Fruit fly (Drosophila melanogaster): ENCODE measurements around the gene Xrp1.
A peak's percentile ranks its signal among the peaks of the same experiment; 100 is the strongest.

Xrp1 gene

dm6 chr3R:18918872-18919339 is 4.1 kb downstream of the Xrp1 start (continued):
- TF ChIP-seq CG15269 (tag; optimal IDR thresholded peaks at IDR 0.05), result no peak
- peak; percentile 46 for TF ChIP-seq Deaf1 (tag; optimal IDR thresholded peaks at IDR 0.05)
- TF ChIP-seq MESR4 (GFP tag; optimal IDR thresholded peaks at IDR 0.05), result no peak
- TF ChIP-seq CG12769 (tag; optimal IDR thresholded peaks at IDR 0.05), result peak; percentile 58
- TF ChIP-seq Jarid2 (GFP tag; optimal IDR thresholded peaks at IDR 0.05), result no peak
- no peak for TF ChIP-seq CG14050 (GFP tag; IDR thresholded peaks at IDR 0.05)
- TF ChIP-seq croc (GFP tag; conservative IDR thresholded peaks at IDR 0.05), result no peak
- TF ChIP-seq CG8388 (GFP tag; optimal IDR thresholded peaks at IDR 0.05), result no peak
- TF ChIP-seq otp (GFP tag; IDR thresholded peaks at IDR 0.05), result no peak
- TF ChIP-seq CG10565 (GFP tag; optimal IDR thresholded peaks at IDR 0.05), result no peak
- no peak for TF ChIP-seq CG7963 (GFP tag; IDR thresholded peaks at IDR 0.05; ENCODE audit: partially characterized antibody)
- no peak for TF ChIP-seq unc-4 (GFP tag; IDR thresholded peaks at IDR 0.05; ENCODE audit: partially characterized antibody)
- no peak for TF ChIP-seq CG8290 (GFP tag; optimal IDR thresholded peaks at IDR 0.05)
- peak in 1 of 2 experiments; percentile 51 for TF ChIP-seq CG8290 (tag; optimal IDR thresholded peaks at IDR 0.05)
- no peak for TF ChIP-seq her (GFP tag; optimal IDR thresholded peaks at IDR 0.05)
- TF ChIP-seq Opbp (GFP tag; IDR thresholded peaks at IDR 0.05; ENCODE audit: partially characterized antibody), result no peak
- no peak for TF ChIP-seq emc (GFP tag; optimal IDR thresholded peaks at IDR 0.05)
- TF ChIP-seq CG17361 (GFP tag; IDR thresholded peaks at IDR 0.05), result no peak
- no peak for TF ChIP-seq CG30020 (tag; optimal IDR thresholded peaks at IDR 0.05)
- TF ChIP-seq CG33213 (GFP tag; optimal IDR thresholded peaks at IDR 0.05), result no peak
- TF ChIP-seq CG7987 (GFP tag; optimal IDR thresholded peaks at IDR 0.05), result no peak
- TF ChIP-seq gro (GFP tag; optimal IDR thresholded peaks at IDR 0.05), result peak; percentile 70
- no peak for TF ChIP-seq CkIIα-i1 (GFP tag; IDR thresholded peaks at IDR 0.05)
- no peak for TF ChIP-seq tll (GFP tag; optimal IDR thresholded peaks at IDR 0.05)
- TF ChIP-seq sc (optimal IDR thresholded peaks at IDR 0.05), result no peak
- TF ChIP-seq sc (GFP tag; optimal IDR thresholded peaks at IDR 0.05), result no peak
- TF ChIP-seq Hmr (GFP tag; optimal IDR thresholded peaks at IDR 0.05), result peak; percentile 52
- TF ChIP-seq disco-r (GFP tag; optimal IDR thresholded peaks at IDR 0.05), result no peak
- no peak for TF ChIP-seq z (GFP tag; IDR thresholded peaks at IDR 0.05)
- TF ChIP-seq Oli (tag; optimal IDR thresholded peaks at IDR 0.05), result no peak
- no peak for TF ChIP-seq aop (GFP tag; IDR thresholded peaks at IDR 0.05)
- TF ChIP-seq Eip74EF (GFP tag; optimal IDR thresholded peaks at IDR 0.05), result peak in 1 of 2 experiments; percentile 19
- TF ChIP-seq CG1832 (GFP tag; optimal IDR thresholded peaks at IDR 0.05), result no peak
- no peak for TF ChIP-seq Dref (GFP tag; IDR thresholded peaks at IDR 0.05)
- TF ChIP-seq dpn (GFP tag; optimal IDR thresholded peaks at IDR 0.05), result peak in 1 of 2 experiments; percentile 1
- peak; percentile 43 for TF ChIP-seq CG15514 (GFP tag; optimal IDR thresholded peaks at IDR 0.05)
- no peak for TF ChIP-seq CG11560 (tag; IDR thresholded peaks at IDR 0.05)
- no peak for TF ChIP-seq Poxn (GFP tag; IDR thresholded peaks at IDR 0.05)
- no peak for TF ChIP-seq CG15601 (tag; optimal IDR thresholded peaks at IDR 0.05)
- TF ChIP-seq abd-A (tag; optimal IDR thresholded peaks at IDR 0.05), result peak; percentile 85
- TF ChIP-seq CG12391 (tag; optimal IDR thresholded peaks at IDR 0.05), result no peak
- no peak for TF ChIP-seq CG13775 (GFP tag; optimal IDR thresholded peaks at IDR 0.05)
- TF ChIP-seq row (GFP tag; IDR thresholded peaks at IDR 0.05), result no peak
- peak; percentile 96 for TF ChIP-seq Vsx1 (GFP tag; optimal IDR thresholded peaks at IDR 0.05)
- no peak for TF ChIP-seq sens (GFP tag)
- no peak for TF ChIP-seq hb (GFP tag; IDR thresholded peaks at IDR 0.05; ENCODE audit: partially characterized antibody)
- no peak for TF ChIP-seq crc (GFP tag; optimal IDR thresholded peaks at IDR 0.05)
- TF ChIP-seq Ets65A (GFP tag), result no peak
- TF ChIP-seq twi (tag; optimal IDR thresholded peaks at IDR 0.05), result peak; percentile 51
- no peak for TF ChIP-seq az2 (GFP tag; optimal IDR thresholded peaks at IDR 0.05)
- no peak for TF ChIP-seq pfk (GFP tag; optimal IDR thresholded peaks at IDR 0.05)

Data from whole organism, embryonic.